Fruit fly (Drosophila melanogaster) whole organism, pupa: ENCODE results near the gene CG12998.
A peak's percentile ranks its signal among the peaks of the same experiment; 100 is the strongest.

Experiments used
- CG10348 ChIP-seq: fragments of 200-800 bp; sonication (Bioruptor generic); IDR thresholded peaks from 2 replicates; pipeline ENCODE4 v1.3.6; 2022; ENCODE audit warnings: missing biosample characterization, missing genetic modification characterization
- CG12605 ChIP-seq: fragments of 200-800 bp; sonication (Bioruptor generic); IDR thresholded peaks from 2 replicates; pipeline ENCODE4 v1.3.6; 2022; ENCODE audit warnings: missing biosample characterization, missing genetic modification characterization
- CG13204 ChIP-seq: fragments of 200-800 bp; sonication (Bioruptor generic); optimal IDR thresholded peaks from 2 replicates; lab custom pipeline; 2018; ENCODE audit warnings: missing biosample characterization, mild to moderate bottlenecking, missing genetic modification characterization, moderate library complexity
- CG14655 ChIP-seq: fragments of 200-800 bp; sonication (Bioruptor generic); optimal IDR thresholded peaks from 3 replicates; lab custom pipeline; 2017; ENCODE audit warnings: mild to moderate bottlenecking, missing biosample characterization, missing genetic modification reagents, missing genetic modification characterization
- CG15710 ChIP-seq: fragments of 200-800 bp; sonication (Bioruptor generic); optimal IDR thresholded peaks from 2 replicates; lab custom pipeline; 2018; ENCODE audit warnings: missing biosample characterization, mild to moderate bottlenecking, missing genetic modification characterization, moderate library complexity
- CG17806 ChIP-seq: fragments of 200-800 bp; sonication (Bioruptor generic); optimal IDR thresholded peaks from 2 replicates; lab custom pipeline; 2018; ENCODE audit warnings: missing biosample characterization, mild to moderate bottlenecking, missing genetic modification characterization, moderate library complexity
- CG32121 ChIP-seq: fragments of 200-800 bp; sonication (Bioruptor generic); IDR thresholded peaks from 2 replicates; pipeline ENCODE4 v1.3.6; 2022; ENCODE audit warnings: missing biosample characterization, missing genetic modification characterization
- CG34367 ChIP-seq: fragments of 200-800 bp; sonication (Bioruptor generic); optimal IDR thresholded peaks from 2 replicates; lab custom pipeline; 2018; ENCODE audit warnings: missing biosample characterization, mild to moderate bottlenecking, missing genetic modification characterization
- CG4496 ChIP-seq: fragments of 200-800 bp; sonication (Bioruptor generic); IDR thresholded peaks from 3 replicates; pipeline ENCODE4 v1.3.6; 2022; ENCODE audit warnings: missing biosample characterization, missing genetic modification characterization
- CG8159 ChIP-seq: fragments of 200-800 bp; sonication (Bioruptor generic); optimal IDR thresholded peaks from 3 replicates; lab custom pipeline; 2018; ENCODE audit warnings: missing biosample characterization, mild to moderate bottlenecking, missing genetic modification characterization, moderate library complexity
- CG8301 ChIP-seq: fragments of 200-800 bp; sonication (Bioruptor generic); optimal IDR thresholded peaks from 2 replicates; lab custom pipeline; 2018; ENCODE audit warnings: missing biosample characterization, mild to moderate bottlenecking, missing genetic modification characterization
- CG9948 ChIP-seq: fragments of 200-800 bp; sonication (Bioruptor generic); optimal IDR thresholded peaks from 2 replicates; lab custom pipeline; 2018; ENCODE audit warnings: missing biosample characterization, mild to moderate bottlenecking, missing genetic modification characterization, moderate library complexity
- D1 ChIP-seq: fragments of 200-800 bp; sonication (Bioruptor generic); optimal IDR thresholded peaks from 2 replicates; lab custom pipeline; 2018; ENCODE audit warnings: missing biosample characterization, mild to moderate bottlenecking, missing genetic modification characterization, moderate library complexity
- EcR ChIP-seq: fragments of 200-800 bp; sonication (Bioruptor generic); optimal IDR thresholded peaks from 3 replicates; lab custom pipeline; 2019; ENCODE audit warnings: missing biosample characterization, missing genetic modification characterization, mild to moderate bottlenecking, moderate library complexity, missing genetic modification reagents
- Ets98B ChIP-seq: fragments of 200-800 bp; sonication (Bioruptor generic); IDR thresholded peaks from 2 replicates; pipeline ENCODE4 v1.3.6; 2022; ENCODE audit warnings: missing biosample characterization, missing genetic modification characterization
- Pif1A ChIP-seq: fragments of 200-800 bp; sonication (Bioruptor generic); optimal IDR thresholded peaks from 3 replicates; lab custom pipeline; 2016; ENCODE audit warnings: missing biosample characterization, missing genetic modification characterization
- Pif1B ChIP-seq: fragments of 200-800 bp; sonication (Bioruptor generic); optimal IDR thresholded peaks from 3 replicates; lab custom pipeline; 2016; ENCODE audit warnings: missing biosample characterization, missing genetic modification characterization
- Snoo ChIP-seq: fragments of 200-800 bp; sonication (Bioruptor generic); optimal IDR thresholded peaks from 3 replicates; lab custom pipeline; 2017; ENCODE audit warnings: missing biosample characterization, mild to moderate bottlenecking, missing genetic modification characterization, inconsistent platforms
- fd96Ca ChIP-seq: fragments of 200-800 bp; sonication (Bioruptor generic); IDR thresholded peaks from 3 replicates; pipeline ENCODE4 v1.3.6; 2022; ENCODE audit warnings: missing biosample characterization, missing genetic modification characterization
- gl ChIP-seq: fragments of 200-800 bp; sonication (Bioruptor generic); optimal IDR thresholded peaks from 2 replicates; lab custom pipeline; 2018; ENCODE audit warnings: missing biosample characterization, mild to moderate bottlenecking, missing genetic modification characterization
- rn ChIP-seq: fragments of 200-800 bp; sonication (Bioruptor generic); IDR thresholded peaks from 2 replicates; pipeline ENCODE4 v1.3.6; 2022; ENCODE audit warnings: missing biosample characterization, missing genetic modification characterization

The CG12998 gene

DNA sequence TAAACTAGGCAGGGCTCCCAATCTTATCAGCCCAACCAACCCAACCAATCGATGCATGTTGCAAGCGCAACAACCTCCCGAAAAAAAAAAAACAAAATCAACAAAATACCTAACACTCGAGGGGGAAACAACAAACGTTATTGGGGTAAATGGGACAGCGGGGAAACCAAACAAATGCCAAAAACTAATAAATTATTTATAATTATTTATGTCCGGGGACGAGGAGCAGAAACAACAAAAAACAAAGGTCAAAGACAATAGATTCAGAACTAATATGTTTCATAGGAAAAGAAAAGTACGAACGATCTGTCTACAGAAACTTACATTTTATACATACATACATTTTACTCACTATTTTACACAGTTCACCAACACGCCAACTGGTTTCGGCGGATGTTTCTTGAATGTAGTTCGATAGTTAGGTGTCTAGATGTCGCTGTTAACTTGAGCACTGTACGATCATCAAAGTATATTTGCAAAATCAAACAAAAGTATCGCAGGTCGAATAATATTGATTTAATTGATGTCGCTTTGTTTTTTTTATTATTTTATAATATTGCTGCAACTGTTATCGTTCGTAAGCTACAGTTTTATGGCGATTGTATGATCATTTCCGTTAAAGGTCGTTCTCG, 42.8 kb upstream of the CG12998 start:
- TF ChIP-seq CG34367 (no peak), gl (tag; lab: Kevin White, UChicago) (no peak), CG13204 (GFP tag; lab: Kevin White, UChicago) (no peak), CG4496 (GFP tag; lab: Robert Waterston, UW) (peak; percentile 10; the same call in 1 of the 3 replicates), CG8301 (no peak), EcR (GFP tag; lab: Kevin White, UChicago) (peak; percentile 45), CG9948 (tag; lab: Kevin White, UChicago) (no peak), D1 (tag; lab: Kevin White, UChicago) (peak; percentile 20), Snoo (tag; lab: Kevin White, UChicago) (no peak), CG12605 (GFP tag; lab: Robert Waterston, UW) (no peak), Ets98B (GFP tag; lab: Robert Waterston, UW) (no peak)
- TF ChIP-seq, all 21 proteins: peak for 3

- TF ChIP-seq CG12605 (GFP tag; lab: Robert Waterston, UW) (peak; percentile 16; the same call in 1 of the 2 replicates), D1 (tag; lab: Kevin White, UChicago) (no peak), CG4496 (GFP tag; lab: Robert Waterston, UW) (peak; percentile 84), CG9948 (tag; lab: Kevin White, UChicago) (no peak), Pif1A (GFP tag; lab: Kevin White, UChicago) (peak; percentile 51), rn (GFP tag; lab: Robert Waterston, UW) (no peak), CG14655 (GFP tag; lab: Kevin White, UChicago) (peak; percentile 14), CG8159 (tag; lab: Kevin White, UChicago) (no peak), CG32121 (peak; percentile 70), CG13204 (GFP tag; lab: Kevin White, UChicago) (no peak), Ets98B (GFP tag; lab: Robert Waterston, UW) (peak; percentile 50; the same call in 1 of the 2 replicates), CG10348 (GFP tag; lab: Robert Waterston, UW) (no peak), CG15710 (tag; lab: Kevin White, UChicago) (no peak), gl (tag; lab: Kevin White, UChicago) (no peak), Snoo (tag; lab: Kevin White, UChicago) (no peak), EcR (GFP tag; lab: Kevin White, UChicago) (no peak), CG17806 (tag; lab: Kevin White, UChicago) (no peak), Pif1B (GFP tag; lab: Kevin White, UChicago) (peak; percentile 34), fd96Ca (GFP tag; lab: Robert Waterston, UW) (0 out of 3 replicates have a peak, but pooled peaks have one; percentile 52), CG8301 (peak; percentile 17), CG34367 (no peak)
These were observed 41.9 kb upstream of the CG12998 start for dm6 chrX:17176542-17176941.

DNA sequence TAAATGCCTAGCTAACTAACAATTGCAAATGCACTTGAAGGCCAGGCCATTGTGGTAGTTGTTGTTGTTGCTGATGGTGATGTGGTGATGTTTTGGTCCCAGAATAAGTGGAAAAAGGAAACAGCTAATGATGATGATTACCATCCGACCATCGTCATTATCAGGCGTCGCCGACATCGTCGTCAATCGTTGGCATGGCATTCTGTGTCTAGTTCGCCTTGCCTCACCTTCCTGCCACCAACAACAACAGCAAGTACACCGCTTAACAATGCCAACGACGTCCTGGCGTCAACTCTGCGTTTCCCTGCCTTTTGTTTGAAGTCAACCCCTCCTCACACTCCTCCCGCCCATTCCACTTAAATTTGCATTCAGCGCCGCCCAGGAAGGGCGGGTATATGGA, 40.9 kb upstream of the CG12998 start:
- TF ChIP-seq CG34367 (no peak), CG9948 (tag; lab: Kevin White, UChicago) (no peak)

DNA sequence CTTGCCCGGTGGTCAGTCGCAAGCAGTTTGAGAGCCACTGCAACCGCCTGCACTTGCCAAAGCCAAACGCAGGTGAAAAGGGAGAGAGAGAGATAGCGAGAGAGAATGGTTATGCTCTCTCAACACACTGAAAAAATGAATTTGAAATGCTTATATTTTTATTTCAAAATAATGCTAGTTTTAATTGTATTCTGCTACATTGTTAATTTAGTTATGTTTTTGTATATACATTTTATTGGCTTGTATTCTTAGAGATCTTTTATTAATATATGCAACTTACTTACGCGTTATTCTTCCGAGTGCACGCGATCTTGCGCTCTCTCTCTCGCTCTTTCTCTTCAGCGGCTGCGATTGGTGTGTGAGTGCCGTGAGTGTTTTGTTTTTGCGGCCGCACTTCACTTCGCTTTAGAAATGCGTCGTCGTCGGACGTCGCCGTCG, 40.0 kb upstream of the CG12998 start:
- TF ChIP-seq CG10348 (GFP tag; lab: Robert Waterston, UW) = no peak
- peak; percentile 87 for TF ChIP-seq CG15710 (tag; lab: Kevin White, UChicago)
- TF ChIP-seq CG14655 (GFP tag; lab: Kevin White, UChicago) = peak; percentile 98
- TF ChIP-seq CG13204 (GFP tag; lab: Kevin White, UChicago) = no peak
- peak; percentile 98 for TF ChIP-seq Pif1A (GFP tag; lab: Kevin White, UChicago)
- peak; percentile 99 for TF ChIP-seq Ets98B (GFP tag; lab: Robert Waterston, UW)
- peak; percentile 98 for TF ChIP-seq rn (GFP tag; lab: Robert Waterston, UW)
- TF ChIP-seq CG9948 (tag; lab: Kevin White, UChicago) = peak; percentile 18
- TF ChIP-seq EcR (GFP tag; lab: Kevin White, UChicago) = peak; percentile 76
- TF ChIP-seq CG8301 = peak; percentile 97
- peak; percentile 98 for TF ChIP-seq Pif1B (GFP tag; lab: Kevin White, UChicago)
- peak; percentile 91 for TF ChIP-seq gl (tag; lab: Kevin White, UChicago)
- peak; percentile 99 for TF ChIP-seq CG12605 (GFP tag; lab: Robert Waterston, UW)
- TF ChIP-seq CG17806 (tag; lab: Kevin White, UChicago) = peak; percentile 98
- TF ChIP-seq CG34367 = no peak
- peak; percentile 100 for TF ChIP-seq CG32121
- peak; percentile 96 for TF ChIP-seq fd96Ca (GFP tag; lab: Robert Waterston, UW)
- TF ChIP-seq CG4496 (GFP tag; lab: Robert Waterston, UW) = peak; percentile 99
- TF ChIP-seq D1 (tag; lab: Kevin White, UChicago) = peak; percentile 87
- TF ChIP-seq Snoo (tag; lab: Kevin White, UChicago) = peak; percentile 98
- peak; percentile 98 for TF ChIP-seq CG8159 (tag; lab: Kevin White, UChicago)

DNA sequence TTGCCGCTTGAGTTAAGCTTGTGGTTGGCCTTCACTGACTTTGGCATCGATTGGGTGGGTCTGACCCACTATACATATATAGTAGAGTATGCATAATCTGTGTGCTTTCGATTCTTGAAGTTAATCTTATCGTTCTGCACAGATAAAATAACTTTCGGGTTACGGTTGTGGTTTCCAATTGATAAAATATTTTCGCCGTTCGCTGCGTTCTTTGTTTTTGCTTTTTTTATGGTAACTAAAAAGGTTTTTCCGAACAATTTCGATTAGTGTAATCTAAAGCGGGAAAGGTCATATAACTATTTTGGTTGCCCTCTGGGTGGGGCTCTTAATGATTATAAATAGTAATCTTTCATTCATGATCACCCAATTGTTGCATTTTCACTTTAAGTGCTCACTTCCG, 37.9 kb upstream of the CG12998 start:
- TF ChIP-seq CG12605 (GFP tag; lab: Robert Waterston, UW) (no peak), Snoo (tag; lab: Kevin White, UChicago) (no peak), Pif1B (GFP tag; lab: Kevin White, UChicago) (no peak), EcR (GFP tag; lab: Kevin White, UChicago) (no peak), CG8301 (no peak), CG14655 (GFP tag; lab: Kevin White, UChicago) (no peak), CG9948 (tag; lab: Kevin White, UChicago) (no peak), D1 (tag; lab: Kevin White, UChicago) (no peak), CG32121 (no peak), CG8159 (tag; lab: Kevin White, UChicago) (no peak), CG17806 (tag; lab: Kevin White, UChicago) (no peak), Ets98B (GFP tag; lab: Robert Waterston, UW) (no peak), Pif1A (GFP tag; lab: Kevin White, UChicago) (no peak), fd96Ca (GFP tag; lab: Robert Waterston, UW) (no peak), CG34367 (no peak), rn (GFP tag; lab: Robert Waterston, UW) (no peak)
